Worm (Caenorhabditis elegans) whole organism, young adult: Measurements from ENCODE around the gene hal-2.

Experiments
- atf-7 ChIP-seq: sonication (generic microtip); optimal IDR thresholded peaks from 2 replicates; lab custom pipeline; 2017; ENCODE audit warnings: mild to moderate bottlenecking, missing genetic modification characterization, missing compliant biosample characterization
- nfyb-1 ChIP-seq: fragments of 200-800 bp; sonication (Bioruptor generic); IDR thresholded peaks from 2 replicates; pipeline ENCODE4 v1.3.6; 2022; ENCODE audit warnings: missing genetic modification reagents, missing genetic modification characterization, missing compliant biosample characterization
- ztf-26 ChIP-seq: sonication (generic microtip); optimal IDR thresholded peaks from 2 replicates; lab custom pipeline; 2017; ENCODE audit warnings: missing genetic modification characterization, missing compliant biosample characterization

ce11 chrIII:10106390-10106789, 17.7 kb upstream of the hal-2 start, which contains the start of gene srt-55:
- no peak for TF ChIP-seq atf-7 (tag; lab: Kevin White, UChicago)
- no peak for TF ChIP-seq ztf-26 (tag; lab: Kevin White, UChicago)
- TF ChIP-seq nfyb-1 (GFP tag; lab: Robert Waterston, UW): no peak
